Worm (Caenorhabditis elegans): ENCODE results near the gene R12B2.7.

Gene R12B2.7

DNA sequence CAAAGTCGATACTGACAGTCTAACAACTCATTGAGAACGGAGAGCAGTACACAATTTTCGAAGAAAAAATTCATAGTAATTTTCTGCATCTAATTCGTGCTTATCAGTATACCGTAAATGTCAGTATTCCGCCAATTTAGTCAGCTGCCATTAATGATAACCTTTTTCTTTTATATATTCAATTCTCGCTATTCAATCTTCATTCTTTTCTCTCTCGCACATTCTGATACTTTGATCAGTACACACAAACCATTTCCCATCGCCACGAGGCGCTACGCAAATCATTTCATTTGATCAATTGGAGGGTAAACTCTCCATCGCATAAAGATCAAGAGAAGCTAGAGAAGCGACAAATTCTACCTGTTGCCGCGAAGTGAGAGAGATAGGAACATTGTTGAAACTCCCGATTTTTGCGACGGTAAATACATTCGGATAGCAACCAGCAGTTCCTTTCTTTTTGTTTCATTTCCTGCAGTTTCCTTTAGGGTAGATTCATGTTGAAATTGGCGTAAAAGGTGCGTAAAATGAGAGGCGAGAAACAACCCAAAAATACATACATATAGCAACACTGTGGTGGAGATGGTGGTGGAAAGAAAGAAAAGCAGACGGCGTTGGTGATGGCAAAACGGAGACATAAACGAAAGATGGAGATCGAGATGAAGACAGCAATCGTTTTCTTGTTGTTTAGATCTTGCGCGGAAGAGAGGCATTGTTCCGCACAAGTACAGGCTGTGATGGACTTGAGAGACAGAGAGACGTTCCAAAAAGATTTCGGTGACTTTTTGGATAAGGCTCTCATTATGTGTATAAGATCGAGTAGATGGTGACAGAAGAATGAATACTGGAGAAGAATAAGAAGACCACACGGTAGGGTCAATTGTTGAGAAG, 23.6 kb downstream of the R12B2.7 start (continued):
- no peak for TF ChIP-seq set-16 (GFP tag; IDR thresholded peaks at IDR 0.05)
- peak; percentile 70 to 93 for TF ChIP-seq mdl-1 (tag; optimal IDR thresholded peaks at IDR 0.05)
- no peak for TF ChIP-seq dmd-8 (GFP tag; IDR thresholded peaks at IDR 0.05)
- 0 out of 2 replicates have a peak, but pooled peaks have one; percentile 24 for TF ChIP-seq lin-1 (GFP tag; IDR thresholded peaks at IDR 0.05)
- no peak for TF ChIP-seq lin-13 (GFP tag; optimal IDR thresholded peaks at IDR 0.05)
- TF ChIP-seq ceh-62 (tag; optimal IDR thresholded peaks at IDR 0.05) = no peak
- TF ChIP-seq daf-12 (tag; optimal IDR thresholded peaks at IDR 0.05) = no peak
- TF ChIP-seq nhr-28 (tag; optimal IDR thresholded peaks at IDR 0.05) = peak; percentile 96
- no peak for TF ChIP-seq lin-39 (tag; optimal IDR thresholded peaks at IDR 0.05)
- no peak for TF ChIP-seq daf-19 (GFP tag; conservative IDR thresholded peaks at IDR 0.05)
- TF ChIP-seq rbr-2 (tag; optimal IDR thresholded peaks at IDR 0.05) = no peak
- no peak for TF ChIP-seq Y105C5A.15 (GFP tag; IDR thresholded peaks at IDR 0.05)
- TF ChIP-seq dmd-9 (GFP tag; IDR thresholded peaks at IDR 0.05) = no peak
- no peak for TF ChIP-seq fos-1 (tag; optimal IDR thresholded peaks at IDR 0.05)
- no peak for TF ChIP-seq ZK546.5 (tag; optimal IDR thresholded peaks at IDR 0.05)
- TF ChIP-seq nhr-77 (tag; optimal IDR thresholded peaks at IDR 0.05) = peak; percentile 77
- TF ChIP-seq F37D6.2 (tag; optimal IDR thresholded peaks at IDR 0.05) = no peak
- peak; percentile 27; the same call in 1 of the 2 replicates for TF ChIP-seq T26A8.4 (GFP tag; IDR thresholded peaks at IDR 0.05)
- no peak for TF ChIP-seq ztf-11 (tag; optimal IDR thresholded peaks at IDR 0.05)
- peak; percentile 75 for TF ChIP-seq hlh-30 (tag; optimal IDR thresholded peaks at IDR 0.05; ENCODE audit: insufficient read depth)
- no peak for TF ChIP-seq vab-7 (GFP tag; IDR thresholded peaks at IDR 0.05)
- TF ChIP-seq zfp-2 (tag; optimal IDR thresholded peaks at IDR 0.05) = no peak
- no peak for TF ChIP-seq F26F4.8 (GFP tag; conservative IDR thresholded peaks at IDR 0.05)
- peak; percentile 95 for TF ChIP-seq dmd-6 (GFP tag; IDR thresholded peaks at IDR 0.05)
- 0 out of 2 replicates have a peak, but pooled peaks have one; percentile 31 for TF ChIP-seq zfp-3 (GFP tag; conservative IDR thresholded peaks at IDR 0.05)
- TF ChIP-seq arid-1 (GFP tag; conservative IDR thresholded peaks at IDR 0.05) = no peak
- TF ChIP-seq hif-1 (tag; optimal IDR thresholded peaks at IDR 0.05) = no peak
- peak; percentile 25 for TF ChIP-seq aha-1 (tag)
- TF ChIP-seq F10B5.3 (tag; optimal IDR thresholded peaks at IDR 0.05) = no peak
- TF ChIP-seq mep-1 (tag; optimal IDR thresholded peaks at IDR 0.05) = peak; percentile 72
- TF ChIP-seq ceh-28 (tag; optimal IDR thresholded peaks at IDR 0.05) = no peak
- TF ChIP-seq unc-130 (GFP tag; optimal IDR thresholded peaks at IDR 0.05) = no peak
- no peak for TF ChIP-seq lin-29 (GFP tag; IDR thresholded peaks at IDR 0.05)
- no peak for TF ChIP-seq Y48G9A.11 (GFP tag; IDR thresholded peaks at IDR 0.05)
- no peak for TF ChIP-seq mxl-2 (GFP tag; conservative IDR thresholded peaks at IDR 0.05)
- peak; percentile 81 for TF ChIP-seq nhr-48 (tag; optimal IDR thresholded peaks at IDR 0.05)
- TF ChIP-seq dve-1 (tag; optimal IDR thresholded peaks at IDR 0.05; ENCODE audit: insufficient read depth) = peak; percentile 95
- TF ChIP-seq lin-38 (GFP tag; IDR thresholded peaks at IDR 0.05) = 0 out of 2 replicates have a peak, but pooled peaks have one; percentile 18
- peak; percentile 49 to 82 for TF ChIP-seq unc-62 (GFP tag; optimal IDR thresholded peaks at IDR 0.05 in 1 of 2)
- no peak for TF ChIP-seq unc-62 (tag; optimal IDR thresholded peaks at IDR 0.05)
- TF ChIP-seq lim-7 (GFP tag; IDR thresholded peaks at IDR 0.05) = no peak
- TF ChIP-seq tra-1 (GFP tag; IDR thresholded peaks at IDR 0.05) = peak; percentile 58; the same call in 1 of the 2 replicates
- TF ChIP-seq T20F7.1 (GFP tag; optimal IDR thresholded peaks at IDR 0.05) = peak; percentile 74
- peak; percentile 87 for TF ChIP-seq php-3 (GFP tag; IDR thresholded peaks at IDR 0.05)
- peak in 1 of 2 experiments; percentile 60 for TF ChIP-seq daf-16 (GFP tag; optimal IDR thresholded peaks at IDR 0.05)
- peak; percentile 82 for TF ChIP-seq daf-16 (tag; optimal IDR thresholded peaks at IDR 0.05)
- TF ChIP-seq mes-2 (tag; optimal IDR thresholded peaks at IDR 0.05; ENCODE audit: poor library complexity, severe bottlenecking) = peak; percentile 30
- TF ChIP-seq duxl-1 (tag; optimal IDR thresholded peaks at IDR 0.05; ENCODE audit: poor library complexity) = peak; percentile 15
- no peak for TF ChIP-seq skn-1 (tag; optimal IDR thresholded peaks at IDR 0.05)

Measured in whole organism, L4 larva.